Fruit fly (Drosophila melanogaster): Measurements from ENCODE around the gene aus.

aus gene

dm6 chr3R:21347023-21347814 is 2.2 kb downstream of the aus start (continued):
- TF ChIP-seq CG2129 (GFP tag; IDR thresholded peaks at IDR 0.05; ENCODE audit: partially characterized antibody) (no peak), HLHmδ (GFP tag; optimal IDR thresholded peaks at IDR 0.05) (no peak), CG6813 (GFP tag; optimal IDR thresholded peaks at IDR 0.05) (no peak), CG17359 (tag; optimal IDR thresholded peaks at IDR 0.05) (no peak), BtbVII (GFP tag; optimal IDR thresholded peaks at IDR 0.05) (no peak), CG6254 (GFP tag; optimal IDR thresholded peaks at IDR 0.05) (no peak), dysf (GFP tag; IDR thresholded peaks at IDR 0.05) (no peak), CG34224 (GFP tag; IDR thresholded peaks at IDR 0.05; ENCODE audit: partially characterized antibody) (no peak), tup (GFP tag; optimal IDR thresholded peaks at IDR 0.05) (no peak), Hr39 (optimal IDR thresholded peaks at IDR 0.05) (no peak), D19A (tag; optimal IDR thresholded peaks at IDR 0.05) (no peak), CG12071 (GFP tag; optimal IDR thresholded peaks at IDR 0.05) (no peak), C15 (GFP tag; IDR thresholded peaks at IDR 0.05) (no peak), CG1832 (GFP tag; optimal IDR thresholded peaks at IDR 0.05) (no peak), phol (tag; optimal IDR thresholded peaks at IDR 0.05) (no peak), nau (GFP tag; optimal IDR thresholded peaks at IDR 0.05) (no peak), crol (GFP tag; IDR thresholded peaks at IDR 0.05) (peak; percentile 93), Ets65A (GFP tag) (no peak), HLH4C (GFP tag; IDR thresholded peaks at IDR 0.05; ENCODE audit: partially characterized antibody) (no peak), eve (GFP tag; optimal IDR thresholded peaks at IDR 0.05) (no peak), Ada2b (GFP tag; IDR thresholded peaks at IDR 0.05) (no peak), ac (GFP tag; optimal IDR thresholded peaks at IDR 0.05) (no peak), CG10209 (GFP tag; optimal IDR thresholded peaks at IDR 0.05) (no peak), sug (tag; optimal IDR thresholded peaks at IDR 0.05) (peak; percentile 72), zen2 (GFP tag; IDR thresholded peaks at IDR 0.05; ENCODE audit: partially characterized antibody) (no peak), Atf6 (GFP tag; IDR thresholded peaks at IDR 0.05) (no peak), lab (GFP tag; optimal IDR thresholded peaks at IDR 0.05) (no peak), CG33213 (GFP tag; optimal IDR thresholded peaks at IDR 0.05) (no peak), HLH3B (GFP tag; IDR thresholded peaks at IDR 0.05) (0 out of 2 replicates have a peak, but pooled peaks have one; percentile 3), CG18262 (tag; optimal IDR thresholded peaks at IDR 0.05) (no peak), p53 (GFP tag; optimal IDR thresholded peaks at IDR 0.05) (no peak), bab2 (GFP tag; optimal IDR thresholded peaks at IDR 0.05) (no peak), da (GFP tag; optimal IDR thresholded peaks at IDR 0.05) (no peak), Gug (GFP tag; IDR thresholded peaks at IDR 0.05) (no peak), CG12219 (GFP tag; optimal IDR thresholded peaks at IDR 0.05) (no peak), gt (GFP tag; IDR thresholded peaks at IDR 0.05) (no peak), CG10654 (GFP tag; optimal IDR thresholded peaks at IDR 0.05) (no peak), Doc3 (GFP tag; IDR thresholded peaks at IDR 0.05; ENCODE audit: partially characterized antibody) (no peak), CG11093 (GFP tag; IDR thresholded peaks at IDR 0.05) (no peak), CG2678 (tag; optimal IDR thresholded peaks at IDR 0.05) (no peak), CG17912 (GFP tag; optimal IDR thresholded peaks at IDR 0.05) (no peak), Sox100B (GFP tag; optimal IDR thresholded peaks at IDR 0.05) (no peak), unc-4 (GFP tag; IDR thresholded peaks at IDR 0.05; ENCODE audit: partially characterized antibody) (no peak), B-H2 (GFP tag; optimal IDR thresholded peaks at IDR 0.05) (no peak), CG17802 (tag; optimal IDR thresholded peaks at IDR 0.05) (no peak), CG6654 (GFP tag; optimal IDR thresholded peaks at IDR 0.05) (no peak), wdn (GFP tag; IDR thresholded peaks at IDR 0.05) (no peak), amos (GFP tag; IDR thresholded peaks at IDR 0.05; ENCODE audit: partially characterized antibody) (0 out of 2 replicates have a peak, but pooled peaks have one; percentile 11), Adf1 (GFP tag; IDR thresholded peaks at IDR 0.05) (no peak)

Measured in whole organism, embryonic.